Fruit fly (Drosophila melanogaster) whole organism, pupa: Measurements from ENCODE around the gene CG15547.

ENCODE experiments used
- CG10348 ChIP-seq: fragments of 200-800 bp; sonication (Bioruptor generic); IDR thresholded peaks from 2 replicates; pipeline ENCODE4 v1.3.6; 2022; ENCODE audit warnings: missing biosample characterization, missing genetic modification characterization
- CG12605 ChIP-seq: fragments of 200-800 bp; sonication (Bioruptor generic); IDR thresholded peaks from 2 replicates; pipeline ENCODE4 v1.3.6; 2022; ENCODE audit warnings: missing biosample characterization, missing genetic modification characterization
- CG13204 ChIP-seq: fragments of 200-800 bp; sonication (Bioruptor generic); optimal IDR thresholded peaks from 2 replicates; lab custom pipeline; 2018; ENCODE audit warnings: missing biosample characterization, mild to moderate bottlenecking, missing genetic modification characterization, moderate library complexity
- CG14655 ChIP-seq: fragments of 200-800 bp; sonication (Bioruptor generic); optimal IDR thresholded peaks from 3 replicates; lab custom pipeline; 2017; ENCODE audit warnings: mild to moderate bottlenecking, missing biosample characterization, missing genetic modification reagents, missing genetic modification characterization
- CG15710 ChIP-seq: fragments of 200-800 bp; sonication (Bioruptor generic); optimal IDR thresholded peaks from 2 replicates; lab custom pipeline; 2018; ENCODE audit warnings: missing biosample characterization, mild to moderate bottlenecking, missing genetic modification characterization, moderate library complexity
- CG17806 ChIP-seq: fragments of 200-800 bp; sonication (Bioruptor generic); optimal IDR thresholded peaks from 2 replicates; lab custom pipeline; 2018; ENCODE audit warnings: missing biosample characterization, mild to moderate bottlenecking, missing genetic modification characterization, moderate library complexity
- CG32121 ChIP-seq: fragments of 200-800 bp; sonication (Bioruptor generic); IDR thresholded peaks from 2 replicates; pipeline ENCODE4 v1.3.6; 2022; ENCODE audit warnings: missing biosample characterization, missing genetic modification characterization
- CG34367 ChIP-seq: fragments of 200-800 bp; sonication (Bioruptor generic); optimal IDR thresholded peaks from 2 replicates; lab custom pipeline; 2018; ENCODE audit warnings: missing biosample characterization, mild to moderate bottlenecking, missing genetic modification characterization
- CG4496 ChIP-seq: fragments of 200-800 bp; sonication (Bioruptor generic); IDR thresholded peaks from 3 replicates; pipeline ENCODE4 v1.3.6; 2022; ENCODE audit warnings: missing biosample characterization, missing genetic modification characterization
- CG8159 ChIP-seq: fragments of 200-800 bp; sonication (Bioruptor generic); optimal IDR thresholded peaks from 3 replicates; lab custom pipeline; 2018; ENCODE audit warnings: missing biosample characterization, mild to moderate bottlenecking, missing genetic modification characterization, moderate library complexity
- CG8301 ChIP-seq: fragments of 200-800 bp; sonication (Bioruptor generic); optimal IDR thresholded peaks from 2 replicates; lab custom pipeline; 2018; ENCODE audit warnings: missing biosample characterization, mild to moderate bottlenecking, missing genetic modification characterization
- CG9948 ChIP-seq: fragments of 200-800 bp; sonication (Bioruptor generic); optimal IDR thresholded peaks from 2 replicates; lab custom pipeline; 2018; ENCODE audit warnings: missing biosample characterization, mild to moderate bottlenecking, missing genetic modification characterization, moderate library complexity
- D1 ChIP-seq: fragments of 200-800 bp; sonication (Bioruptor generic); optimal IDR thresholded peaks from 2 replicates; lab custom pipeline; 2018; ENCODE audit warnings: missing biosample characterization, mild to moderate bottlenecking, missing genetic modification characterization, moderate library complexity
- EcR ChIP-seq: fragments of 200-800 bp; sonication (Bioruptor generic); optimal IDR thresholded peaks from 3 replicates; lab custom pipeline; 2019; ENCODE audit warnings: missing biosample characterization, missing genetic modification characterization, mild to moderate bottlenecking, moderate library complexity, missing genetic modification reagents
- Ets98B ChIP-seq: fragments of 200-800 bp; sonication (Bioruptor generic); IDR thresholded peaks from 2 replicates; pipeline ENCODE4 v1.3.6; 2022; ENCODE audit warnings: missing biosample characterization, missing genetic modification characterization
- Pif1A ChIP-seq: fragments of 200-800 bp; sonication (Bioruptor generic); optimal IDR thresholded peaks from 3 replicates; lab custom pipeline; 2016; ENCODE audit warnings: missing biosample characterization, missing genetic modification characterization
- Pif1B ChIP-seq: fragments of 200-800 bp; sonication (Bioruptor generic); optimal IDR thresholded peaks from 3 replicates; lab custom pipeline; 2016; ENCODE audit warnings: missing biosample characterization, missing genetic modification characterization
- Snoo ChIP-seq: fragments of 200-800 bp; sonication (Bioruptor generic); optimal IDR thresholded peaks from 3 replicates; lab custom pipeline; 2017; ENCODE audit warnings: missing biosample characterization, mild to moderate bottlenecking, missing genetic modification characterization, inconsistent platforms
- fd96Ca ChIP-seq: fragments of 200-800 bp; sonication (Bioruptor generic); IDR thresholded peaks from 3 replicates; pipeline ENCODE4 v1.3.6; 2022; ENCODE audit warnings: missing biosample characterization, missing genetic modification characterization
- gl ChIP-seq: fragments of 200-800 bp; sonication (Bioruptor generic); optimal IDR thresholded peaks from 2 replicates; lab custom pipeline; 2018; ENCODE audit warnings: missing biosample characterization, mild to moderate bottlenecking, missing genetic modification characterization
- rn ChIP-seq: fragments of 200-800 bp; sonication (Bioruptor generic); IDR thresholded peaks from 2 replicates; pipeline ENCODE4 v1.3.6; 2022; ENCODE audit warnings: missing biosample characterization, missing genetic modification characterization

Gene CG15547

DNA sequence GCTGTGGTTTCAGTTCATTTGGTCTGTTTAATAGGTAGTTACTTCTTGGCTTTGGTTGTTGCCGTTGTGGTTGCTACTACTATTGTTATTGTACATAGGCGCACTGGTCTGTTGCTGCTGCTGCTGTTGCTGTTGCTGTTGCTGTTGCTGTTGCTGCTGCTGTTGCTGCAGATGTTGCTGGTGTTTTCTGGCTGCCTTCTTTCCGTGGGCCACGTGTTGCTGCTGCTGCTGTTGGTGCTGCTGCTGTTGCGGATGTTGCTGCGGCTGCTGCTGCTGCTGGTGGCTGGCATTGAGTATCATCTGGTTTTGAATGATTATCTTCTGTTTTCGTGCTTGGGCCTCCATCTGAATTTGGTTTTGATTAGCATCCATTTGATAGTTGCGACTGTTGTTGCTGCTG, 5.2 kb downstream of the CG15547 start:
- TF ChIP-seq CG13204 (GFP tag; lab: Kevin White, UChicago) (no peak), CG34367 (tag; lab: Kevin White, UChicago) (no peak), CG17806 (tag; lab: Kevin White, UChicago) (no peak), Ets98B (no peak), fd96Ca (GFP tag; lab: Robert Waterston, UW) (no peak), CG8301 (tag; lab: Kevin White, UChicago) (no peak), CG32121 (no peak), Pif1B (GFP tag; lab: Kevin White, UChicago) (no peak), CG4496 (no peak), CG15710 (tag; lab: Kevin White, UChicago) (no peak), CG12605 (GFP tag; lab: Robert Waterston, UW) (no peak), CG10348 (GFP tag; lab: Robert Waterston, UW) (no peak), CG8159 (tag; lab: Kevin White, UChicago) (no peak), EcR (no peak), CG9948 (tag; lab: Kevin White, UChicago) (no peak)

DNA sequence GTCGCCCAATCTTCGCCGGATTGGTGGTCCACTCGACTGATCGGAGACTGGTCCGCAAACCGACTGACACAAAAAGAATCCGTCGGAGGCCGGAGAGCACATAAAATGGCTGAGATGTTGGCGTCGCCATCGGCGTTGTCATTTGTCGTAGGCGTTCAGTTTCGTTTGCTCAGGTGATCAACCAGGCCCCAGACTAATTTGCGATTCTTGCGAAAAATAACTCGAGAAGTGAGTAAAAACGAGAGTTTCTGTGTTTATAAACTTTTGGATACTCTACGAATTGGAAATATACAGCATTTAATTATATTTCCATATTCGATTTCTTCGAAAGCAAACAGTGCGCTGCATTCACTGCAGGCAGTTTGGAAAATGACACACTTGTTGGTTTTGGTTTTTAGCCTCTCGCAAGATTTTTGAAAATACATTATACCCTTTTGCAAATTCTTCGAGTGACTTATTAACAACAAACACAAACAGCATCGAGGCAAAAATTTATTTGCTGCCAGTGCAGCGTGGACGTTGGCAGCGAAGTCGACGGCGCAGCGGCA, 7.1 kb downstream of the CG15547 start, which contains the start of gene CG15546:
Gene CG15546 (minus strand): TSS at position 51 of the 548 bp plus-strand sequence.
- TF ChIP-seq Pif1A (GFP tag; lab: Kevin White, UChicago), result no peak
- TF ChIP-seq CG32121, result peak; percentile 88
- TF ChIP-seq Pif1B (GFP tag; lab: Kevin White, UChicago), result no peak
- no peak for TF ChIP-seq CG14655 (GFP tag; lab: Kevin White, UChicago)
- TF ChIP-seq Ets98B, result peak; percentile 79
- TF ChIP-seq CG17806 (tag; lab: Kevin White, UChicago), result no peak
- TF ChIP-seq CG4496, result peak; percentile 78
- no peak for TF ChIP-seq gl (tag; lab: Kevin White, UChicago)
- TF ChIP-seq CG15710 (tag; lab: Kevin White, UChicago), result no peak
- TF ChIP-seq CG12605 (GFP tag; lab: Robert Waterston, UW), result peak; percentile 32; the same call in 1 of the 2 replicates
- TF ChIP-seq CG8159 (tag; lab: Kevin White, UChicago), result no peak
- peak; percentile 87 for TF ChIP-seq fd96Ca (GFP tag; lab: Robert Waterston, UW)
- no peak for TF ChIP-seq CG8301 (tag; lab: Kevin White, UChicago)
- TF ChIP-seq Snoo (tag; lab: Kevin White, UChicago), result no peak
- no peak for TF ChIP-seq D1 (tag; lab: Kevin White, UChicago)
- no peak for TF ChIP-seq CG9948 (tag; lab: Kevin White, UChicago)
- no peak for TF ChIP-seq EcR
- no peak for TF ChIP-seq rn (GFP tag; lab: Robert Waterston, UW)
- no peak for TF ChIP-seq CG34367 (tag; lab: Kevin White, UChicago)
- TF ChIP-seq CG13204 (GFP tag; lab: Kevin White, UChicago), result no peak
- peak; percentile 59; the same call in 1 of the 2 replicates for TF ChIP-seq CG10348 (GFP tag; lab: Robert Waterston, UW)

DNA sequence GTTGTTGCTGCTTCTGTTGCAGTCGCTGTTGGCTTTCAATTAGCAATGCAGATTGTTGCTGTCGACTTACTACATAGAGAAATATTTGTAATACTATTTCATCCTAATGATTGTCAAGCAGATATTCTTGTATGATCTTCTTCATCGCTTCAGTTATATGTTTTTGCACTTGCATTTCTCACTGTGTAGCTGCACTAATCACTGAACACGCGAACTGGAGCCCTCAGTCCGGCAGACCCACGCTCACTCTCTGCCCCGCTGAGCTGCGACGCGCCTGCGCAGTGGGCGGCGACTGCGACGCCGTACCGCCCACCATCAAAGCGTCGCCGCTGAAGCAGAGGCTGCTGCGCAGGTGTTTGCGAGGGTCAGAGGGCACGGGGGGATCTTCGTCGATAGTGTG, 8.6 kb downstream of the CG15547 start:
- TF ChIP-seq CG14655 (GFP tag; lab: Kevin White, UChicago) (peak; percentile 38), D1 (tag; lab: Kevin White, UChicago) (no peak), CG13204 (GFP tag; lab: Kevin White, UChicago) (peak; percentile 1), CG34367 (tag; lab: Kevin White, UChicago) (no peak), CG17806 (tag; lab: Kevin White, UChicago) (no peak), CG8301 (tag; lab: Kevin White, UChicago) (peak; percentile 18), Snoo (tag; lab: Kevin White, UChicago) (no peak), CG9948 (tag; lab: Kevin White, UChicago) (no peak), Pif1B (GFP tag; lab: Kevin White, UChicago) (no peak), EcR (no peak), Pif1A (GFP tag; lab: Kevin White, UChicago) (no peak), CG15710 (tag; lab: Kevin White, UChicago) (no peak), gl (tag; lab: Kevin White, UChicago) (no peak), rn (GFP tag; lab: Robert Waterston, UW) (no peak), CG12605 (GFP tag; lab: Robert Waterston, UW) (no peak), CG10348 (GFP tag; lab: Robert Waterston, UW) (no peak), CG32121 (0 out of 2 replicates have a peak, but pooled peaks have one; percentile 11), Ets98B (peak; percentile 38; the same call in 1 of the 2 replicates), CG4496 (0 out of 3 replicates have a peak, but pooled peaks have one; percentile 58), fd96Ca (GFP tag; lab: Robert Waterston, UW) (0 out of 3 replicates have a peak, but pooled peaks have one; percentile 16), CG8159 (tag; lab: Kevin White, UChicago) (no peak)

DNA sequence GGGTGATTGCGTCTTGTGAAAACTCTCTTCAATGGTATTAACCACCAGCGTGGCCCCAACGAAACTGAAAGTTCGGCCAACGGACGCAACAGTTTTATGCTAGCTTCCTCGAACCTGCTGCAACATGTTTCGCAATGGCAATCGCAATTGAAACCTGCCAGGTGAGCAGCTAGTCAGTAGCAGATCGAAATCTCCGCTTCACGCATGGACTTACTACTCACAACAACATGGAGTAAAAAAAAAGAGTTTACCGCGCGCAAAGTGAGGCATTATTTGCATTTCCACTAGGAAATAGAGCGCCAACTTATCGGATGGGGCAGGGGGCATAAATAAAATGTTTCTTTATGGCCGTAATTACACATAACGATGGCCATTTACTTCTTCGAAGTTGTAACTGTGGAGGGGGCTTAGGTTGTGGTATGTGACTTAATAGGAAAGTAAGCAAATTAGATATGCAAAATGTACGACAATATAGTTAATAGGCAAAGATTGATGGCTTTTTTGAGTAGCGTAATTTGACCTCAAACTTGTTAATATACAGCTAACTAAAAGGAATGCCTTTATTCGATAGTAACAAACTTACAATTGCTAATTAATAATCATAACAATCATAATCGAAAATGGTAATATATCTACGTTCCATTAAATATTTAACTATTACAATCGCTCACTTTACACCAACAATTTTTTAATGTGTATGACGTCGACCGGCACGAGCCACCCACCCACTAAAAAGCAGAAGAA, 10.8 kb downstream of the CG15547 start, which contains the start of gene CG15545:
Gene CG15545 (minus strand): TSS at position 51 of the 744 bp plus-strand sequence.
- TF ChIP-seq CG14655 (GFP tag; lab: Kevin White, UChicago), result peak; percentile 77
- TF ChIP-seq CG8159 (tag; lab: Kevin White, UChicago), result no peak
- peak; percentile 72 for TF ChIP-seq CG8301 (tag; lab: Kevin White, UChicago)

DNA sequence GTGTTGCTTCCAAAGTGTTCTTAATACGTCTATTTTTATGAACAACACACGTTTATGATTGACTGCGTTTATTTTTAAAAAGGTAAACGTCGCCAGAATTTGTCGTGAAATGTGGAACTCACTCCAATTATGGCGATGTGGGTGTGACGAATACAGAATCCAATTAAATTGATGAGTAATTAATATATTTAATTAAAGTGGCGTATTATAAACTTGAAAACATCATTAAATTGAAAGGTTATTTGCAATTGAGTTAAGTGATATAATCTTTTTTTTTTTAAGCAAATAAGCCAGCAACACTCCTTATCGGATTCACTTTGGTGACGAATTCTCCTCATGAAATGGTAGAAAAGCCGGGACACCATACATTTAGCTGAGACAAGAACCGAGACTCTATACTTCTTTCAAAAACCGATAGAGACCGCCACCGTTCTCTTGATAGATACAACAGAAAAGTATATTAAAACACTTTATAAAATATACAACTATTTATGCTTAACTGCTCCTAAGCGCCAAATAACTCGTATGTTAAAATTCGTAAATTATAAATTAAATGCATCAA, 12.9 kb downstream of the CG15547 start:
- TF ChIP-seq D1 (tag; lab: Kevin White, UChicago) (peak; percentile 18), CG4496 (0 out of 3 replicates have a peak, but pooled peaks have one; percentile 11), CG14655 (GFP tag; lab: Kevin White, UChicago) (no peak)
